Fruit fly (Drosophila melanogaster) whole organism, larva: ENCODE results near the gene Ilk.

ENCODE experiments used
- noc ChIP-seq: fragments of 200-800 bp; sonication (Bioruptor generic); optimal IDR thresholded peaks from 3 replicates; lab custom pipeline; 2019; ENCODE audit warnings: missing biosample characterization, mild to moderate bottlenecking, missing genetic modification characterization, moderate library complexity

Gene Ilk

DNA sequence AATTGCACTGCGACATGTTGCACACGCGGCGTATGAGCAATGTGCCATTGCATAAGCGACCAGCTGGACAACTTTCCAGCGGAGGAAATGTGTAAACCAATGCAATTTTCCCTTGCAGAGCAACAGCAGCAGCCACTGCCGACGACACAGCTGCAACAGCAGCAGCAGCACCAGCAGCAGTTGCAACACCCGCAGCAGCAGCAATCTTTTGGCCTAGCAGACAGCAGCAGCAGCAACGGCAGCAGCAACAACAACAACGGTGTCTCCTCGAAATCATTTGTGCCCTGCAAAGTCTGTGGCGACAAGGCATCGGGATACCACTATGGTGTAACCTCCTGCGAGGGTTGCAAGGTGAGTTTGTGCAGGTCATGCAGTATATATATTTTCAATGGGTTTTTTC, 14.1 kb downstream of the Ilk start:
- no peak for TF ChIP-seq noc (tag; lab: Kevin White, UChicago)

DNA sequence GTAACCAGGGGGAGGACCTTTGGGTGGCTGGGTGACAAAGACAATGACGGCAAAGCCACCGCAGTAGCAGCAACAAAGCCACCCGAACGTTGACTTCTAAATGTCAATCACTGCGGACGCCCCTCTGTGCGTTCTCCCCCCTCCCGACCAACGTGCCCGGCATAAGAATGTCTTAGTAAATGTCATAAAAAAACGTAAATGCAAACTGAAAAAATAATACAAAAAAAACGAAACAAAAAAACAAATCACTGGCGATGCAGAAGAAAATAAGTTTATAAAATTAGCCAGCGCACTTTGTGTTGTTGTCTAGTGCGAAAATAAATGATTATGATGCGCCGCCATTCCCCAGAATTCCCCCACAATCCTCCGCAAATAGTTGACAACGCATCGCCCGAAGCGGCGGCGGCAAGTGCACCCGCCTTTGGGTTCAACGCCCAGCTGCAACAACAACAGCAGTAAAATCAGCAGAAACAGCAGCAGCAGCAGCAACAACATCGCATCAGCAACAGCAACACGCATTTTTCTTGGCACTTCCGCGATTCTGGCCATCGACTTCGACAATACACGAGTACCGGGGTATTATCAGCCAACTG, 20.4 kb downstream of the Ilk start:
- TF ChIP-seq noc (tag; lab: Kevin White, UChicago) = no peak

- TF ChIP-seq noc (tag; lab: Kevin White, UChicago) = no peak
These were observed 21.7 kb downstream of the Ilk start for dm6 chr3L:21238377-21238776.

- no peak for TF ChIP-seq noc (tag; lab: Kevin White, UChicago)
These were observed 23.4 kb downstream of the Ilk start for dm6 chr3L:21239999-21240509.

dm6 chr3L:21241447-21241983, 24.8 kb downstream of the Ilk start:
- peak; percentile 27 for TF ChIP-seq noc (tag; lab: Kevin White, UChicago)

- TF ChIP-seq noc (tag; lab: Kevin White, UChicago) = no peak
These were observed 26.3 kb downstream of the Ilk start for dm6 chr3L:21242958-21243357.

dm6 chr3L:21243417-21243816, 26.7 kb downstream of the Ilk start:
- TF ChIP-seq noc (tag; lab: Kevin White, UChicago) = no peak

DNA sequence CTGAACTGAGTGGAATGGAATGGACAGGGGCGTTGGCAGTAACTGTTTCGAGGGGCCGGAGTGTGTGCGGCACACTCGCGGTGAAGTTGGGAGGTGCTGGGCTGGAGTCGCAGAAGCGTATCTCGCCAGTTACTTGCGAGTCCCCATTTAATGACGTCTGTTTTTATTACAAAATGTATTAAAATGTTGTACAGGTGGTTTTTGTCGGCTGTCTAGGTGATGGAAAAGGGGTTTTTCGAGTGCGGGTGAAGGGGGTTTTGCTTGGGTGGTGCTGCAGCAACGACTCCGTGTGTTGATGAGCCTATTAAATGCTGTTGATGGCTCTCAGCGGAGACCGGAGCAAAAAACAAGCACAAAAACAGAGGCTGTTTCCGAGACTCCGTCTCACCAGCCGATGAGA, 34.7 kb downstream of the Ilk start:
- TF ChIP-seq noc (tag; lab: Kevin White, UChicago) = no peak

DNA sequence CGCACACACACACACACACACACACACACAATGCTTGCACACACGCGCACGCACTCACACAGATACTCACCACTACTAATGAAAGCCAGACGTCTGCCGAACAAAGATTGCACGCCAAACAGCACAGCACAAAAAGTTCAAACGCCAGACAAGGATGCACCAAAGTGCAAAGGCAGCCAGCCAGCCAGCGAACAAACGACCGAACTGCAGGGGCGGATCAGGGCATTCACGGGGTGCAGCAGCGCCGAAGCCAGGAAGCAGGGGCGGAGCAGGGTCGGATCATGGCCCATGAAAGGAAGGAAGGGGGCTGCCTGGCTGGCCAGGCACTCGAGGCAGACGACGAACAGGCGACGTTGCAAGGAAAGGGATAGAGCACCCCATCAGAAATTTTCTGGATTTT, 35.8 kb downstream of the Ilk start:
- no peak for TF ChIP-seq noc (tag; lab: Kevin White, UChicago)

DNA sequence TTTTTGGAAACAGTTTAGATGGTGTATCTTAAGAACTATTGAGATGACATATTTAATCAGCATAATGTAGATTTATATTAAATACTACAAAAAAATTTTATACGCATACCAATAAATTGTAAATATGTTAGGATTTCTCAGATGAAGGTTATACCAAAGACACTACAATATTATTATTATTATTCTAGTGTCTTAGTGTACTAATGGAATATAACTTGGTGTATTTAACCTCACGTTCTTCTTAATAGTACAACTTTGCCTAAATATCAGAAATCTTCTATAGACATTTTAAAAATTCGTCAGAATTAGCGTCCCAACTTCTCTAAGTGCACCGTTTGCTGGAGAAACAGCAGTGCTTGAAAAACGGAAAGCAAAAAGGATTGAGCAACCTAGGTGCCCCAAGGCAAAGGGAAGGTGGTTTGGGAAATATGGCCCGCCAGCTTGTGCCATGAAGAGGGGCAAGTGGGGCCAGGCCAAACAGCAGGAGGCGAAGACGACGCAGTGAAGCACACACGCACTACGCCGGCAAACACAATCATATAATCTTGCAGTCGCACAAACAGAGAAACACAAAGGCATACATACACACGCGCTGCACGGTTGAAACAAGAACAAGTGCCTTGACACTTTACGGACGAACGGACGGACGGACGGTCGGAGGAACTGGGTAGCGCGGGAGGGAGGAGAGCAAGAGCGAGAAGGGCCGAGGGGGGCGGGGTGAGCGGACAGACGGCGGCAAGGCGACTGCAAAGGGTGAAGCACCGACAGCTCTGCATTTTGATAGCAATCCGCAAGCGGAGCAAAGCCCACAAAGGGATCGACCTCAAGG, 36.4 kb downstream of the Ilk start:
- TF ChIP-seq noc (tag; lab: Kevin White, UChicago) = no peak

- no peak for TF ChIP-seq noc (tag; lab: Kevin White, UChicago)
These were observed 37.2 kb downstream of the Ilk start for dm6 chr3L:21253761-21254523.

- TF ChIP-seq noc (tag; lab: Kevin White, UChicago) = no peak
These were observed 37.8 kb downstream of the Ilk start for dm6 chr3L:21254524-21254972.

dm6 chr3L:21256062-21257023, 39.6 kb downstream of the Ilk start:
- TF ChIP-seq noc (tag; lab: Kevin White, UChicago) = no peak

DNA sequence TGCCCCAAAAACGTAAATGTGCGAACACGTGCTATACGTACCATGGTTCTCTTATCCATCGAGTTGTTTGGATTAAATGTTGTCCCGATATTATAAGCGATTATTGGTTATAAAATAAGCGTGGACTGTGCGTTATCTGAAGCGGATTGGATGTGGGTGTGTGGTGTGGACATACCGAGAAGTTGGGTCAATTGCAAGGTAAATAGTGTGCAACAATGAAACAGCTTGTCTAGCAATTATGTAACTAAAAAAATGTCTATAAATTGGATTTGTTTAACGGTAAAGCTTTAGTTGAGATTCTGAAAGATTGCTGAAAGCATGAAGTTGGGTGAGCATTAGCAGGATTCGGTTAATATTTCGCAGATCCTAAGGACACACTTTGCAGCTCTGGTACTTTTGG, 41.0 kb downstream of the Ilk start, which contains the start of gene CG43218:
Gene CG43218, plus strand, starts transcription at position 290 of the 400 bp plus-strand sequence.
- TF ChIP-seq noc (tag; lab: Kevin White, UChicago) = no peak
